Worm (Caenorhabditis elegans) whole organism, late embryonic: ENCODE results near the gene ace-1.

ENCODE experiments used
- C08G9.2 ChIP-seq: sonication (generic microtip); optimal IDR thresholded peaks from 2 replicates; lab custom pipeline; 2016; ENCODE audit warnings: mild to moderate bottlenecking, missing genetic modification characterization, moderate library complexity, missing compliant biosample characterization
- C38D4.7 ChIP-seq: fragments of 200-800 bp; sonication (Bioruptor generic); optimal IDR thresholded peaks from 2 replicates; lab custom pipeline; 2018; ENCODE audit warnings: mild to moderate bottlenecking, missing genetic modification characterization, moderate library complexity, missing compliant biosample characterization
- F13H6.1 ChIP-seq: sonication (generic microtip); optimal IDR thresholded peaks from 2 replicates; lab custom pipeline; 2016; ENCODE audit warnings: missing genetic modification characterization, missing compliant biosample characterization
- ahr-1 ChIP-seq: sonication (generic microtip); optimal IDR thresholded peaks from 2 replicates; lab custom pipeline; 2016; ENCODE audit warnings: missing genetic modification characterization, missing compliant biosample characterization
- ama-1 ChIP-seq: fragments of 150-350 bp; optimal IDR thresholded peaks from 2 replicates; lab custom pipeline; 2014
- ceh-18 ChIP-seq: sonication (generic microtip); optimal IDR thresholded peaks from 2 replicates; lab custom pipeline; 2016; ENCODE audit warnings: missing genetic modification characterization, missing compliant biosample characterization
- ceh-34 ChIP-seq: sonication (generic microtip); optimal IDR thresholded peaks from 2 replicates; lab custom pipeline; 2016; ENCODE audit warnings: mild to moderate bottlenecking, missing genetic modification characterization, missing compliant biosample characterization
- ceh-45 ChIP-seq: fragments of 200-800 bp; sonication (Bioruptor generic); IDR thresholded peaks from 2 replicates; pipeline ENCODE4 v1.3.6; 2022; ENCODE audit warnings: missing genetic modification reagents, missing genetic modification characterization, missing compliant biosample characterization
- ceh-9 ChIP-seq: sonication (generic microtip); optimal IDR thresholded peaks from 2 replicates; lab custom pipeline; 2016; ENCODE audit warnings: mild to moderate bottlenecking, missing genetic modification characterization, inconsistent platforms, missing compliant biosample characterization
- elt-4 ChIP-seq: sonication (generic microtip); optimal IDR thresholded peaks from 2 replicates; lab custom pipeline; 2016; ENCODE audit warnings: missing genetic modification characterization, missing compliant biosample characterization
- fax-1 ChIP-seq: sonication (generic microtip); optimal IDR thresholded peaks from 2 replicates; lab custom pipeline; 2016; ENCODE audit warnings: missing genotype, missing genetic modification characterization, missing compliant biosample characterization
- hlh-15 ChIP-seq: sonication (generic microtip); optimal IDR thresholded peaks from 2 replicates; lab custom pipeline; 2016; ENCODE audit warnings: missing genetic modification characterization, missing compliant biosample characterization
- hlh-6 ChIP-seq: sonication (generic microtip); optimal IDR thresholded peaks from 2 replicates; lab custom pipeline; 2016; ENCODE audit warnings: missing genotype, missing genetic modification characterization, missing compliant biosample characterization
- hlh-8 ChIP-seq: sonication (generic microtip); optimal IDR thresholded peaks from 2 replicates; lab custom pipeline; 2016; ENCODE audit warnings: missing genotype, missing genetic modification characterization, missing compliant biosample characterization
- lin-11 ChIP-seq: fragments of 200-800 bp; sonication (Bioruptor generic); optimal IDR thresholded peaks from 2 replicates; lab custom pipeline; 2018; ENCODE audit warnings: mild to moderate bottlenecking, missing genetic modification characterization, missing compliant biosample characterization
- nfya-1 ChIP-seq: sonication (generic microtip); optimal IDR thresholded peaks from 2 replicates; lab custom pipeline; 2017; ENCODE audit warnings: missing genetic modification characterization, mild to moderate bottlenecking, missing compliant biosample characterization, antibody characterized with exemption, moderate library complexity
- nhr-232 ChIP-seq: sonication (generic microtip); optimal IDR thresholded peaks from 2 replicates; lab custom pipeline; 2016; ENCODE audit warnings: missing genetic modification characterization, missing compliant biosample characterization
- odd-2 ChIP-seq: sonication (generic microtip); optimal IDR thresholded peaks from 2 replicates; lab custom pipeline; 2017; ENCODE audit warnings: antibody characterized with exemption, mild to moderate bottlenecking, missing genetic modification characterization, missing compliant biosample characterization
- pag-3 ChIP-seq: sonication (generic microtip); optimal IDR thresholded peaks from 2 replicates; lab custom pipeline; 2016; ENCODE audit warnings: missing compliant biosample characterization, missing genetic modification characterization, borderline replicate concordance
- pat-9 ChIP-seq: fragments of 200-800 bp; sonication (Bioruptor generic); optimal IDR thresholded peaks from 2 replicates; lab custom pipeline; 2018; ENCODE audit warnings: mild to moderate bottlenecking, missing genetic modification characterization, moderate library complexity, missing compliant biosample characterization
- pax-1 ChIP-seq: fragments of 150-350 bp; optimal IDR thresholded peaks from 2 replicates; lab custom pipeline; 2014; ENCODE audit warnings: missing biosample characterization, missing genetic modification characterization
- pha-2 ChIP-seq: sonication (generic microtip); optimal IDR thresholded peaks from 2 replicates; lab custom pipeline; 2017; ENCODE audit warnings: mild to moderate bottlenecking, missing genetic modification characterization, missing compliant biosample characterization
- pha-4 ChIP-seq: fragments of 150-350 bp; optimal IDR thresholded peaks from 2 replicates; lab custom pipeline; 2018; ENCODE audit warnings: missing biosample characterization, missing genetic modification reagents, missing genetic modification characterization
- pqm-1 ChIP-seq: sonication (generic microtip); optimal IDR thresholded peaks from 2 replicates; lab custom pipeline; 2016; ENCODE audit warnings: missing genetic modification characterization, missing compliant biosample characterization
- rnt-1 ChIP-seq: sonication (generic microtip); optimal IDR thresholded peaks from 2 replicates; lab custom pipeline; 2016; ENCODE audit warnings: missing genetic modification characterization, missing compliant biosample characterization
- sdc-2 ChIP-seq: sonication (generic microtip); optimal IDR thresholded peaks from 2 replicates; lab custom pipeline; 2016; ENCODE audit warnings: missing genotype, missing genetic modification characterization, missing compliant biosample characterization
- syd-9 ChIP-seq: sonication (generic microtip); optimal IDR thresholded peaks from 2 replicates; lab custom pipeline; 2016; ENCODE audit warnings: mild to moderate bottlenecking, missing genetic modification characterization, moderate library complexity, missing compliant biosample characterization
- tbx-2 ChIP-seq: sonication (generic microtip); optimal IDR thresholded peaks from 2 replicates; lab custom pipeline; 2016; ENCODE audit warnings: missing genetic modification characterization, missing compliant biosample characterization
- unc-55 ChIP-seq: sonication (generic microtip); optimal IDR thresholded peaks from 2 replicates; lab custom pipeline; 2017; ENCODE audit warnings: missing biosample characterization, missing genetic modification reagents, missing genetic modification characterization

Gene ace-1

DNA sequence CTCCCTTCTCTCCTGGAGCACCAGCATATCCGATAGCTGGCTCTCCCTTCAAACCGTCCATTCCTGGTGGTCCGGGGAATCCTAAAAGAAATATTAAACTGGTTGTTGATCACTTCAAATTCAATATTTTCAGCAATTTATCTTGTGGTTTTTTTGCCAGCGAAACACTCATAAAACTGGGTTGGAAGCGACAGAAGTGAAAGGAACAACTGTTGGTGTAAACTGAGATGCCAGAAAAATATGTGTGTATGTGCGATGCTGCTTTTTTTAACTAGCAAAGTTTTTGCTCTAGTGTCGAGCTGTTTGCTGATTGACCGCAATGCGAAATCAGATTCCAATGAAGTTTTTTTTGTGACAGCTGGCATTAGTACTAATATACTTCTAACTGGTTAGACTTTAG lies 20.1 kb downstream of the ace-1 start:
- TF ChIP-seq fax-1 (tag; lab: Kevin White, UChicago) (no peak), ama-1 (no peak)

DNA sequence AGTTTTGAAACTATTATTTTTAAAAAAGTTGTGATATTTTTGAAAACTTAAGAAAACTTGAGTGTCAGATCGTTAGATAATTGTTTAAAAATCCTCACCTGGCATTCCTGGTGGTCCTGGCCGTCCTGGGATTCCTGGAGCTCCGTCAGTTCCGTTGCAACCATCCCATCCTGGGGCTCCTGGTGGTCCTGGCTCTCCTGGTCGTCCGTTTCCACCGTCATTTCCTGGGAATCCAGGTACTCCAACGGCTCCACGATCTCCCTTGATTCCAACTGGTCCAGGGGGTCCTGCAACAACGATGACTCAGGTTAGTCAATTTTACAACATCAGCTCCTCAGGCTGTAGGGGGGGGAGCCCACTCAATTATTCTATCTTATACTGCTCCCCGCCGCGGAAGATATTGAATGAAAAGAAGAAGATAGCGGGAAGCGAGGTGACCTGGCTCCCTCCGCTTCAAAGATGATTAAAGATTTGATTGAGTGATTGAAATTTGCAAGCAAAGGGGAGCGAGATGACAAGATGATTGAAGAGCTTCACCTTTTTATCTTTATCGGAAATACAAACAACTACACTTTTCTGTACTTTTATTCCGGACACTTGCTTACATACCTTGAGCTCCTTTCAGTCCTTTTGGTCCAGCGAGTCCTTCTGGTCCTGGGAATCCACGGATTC lies 20.7 kb downstream of the ace-1 start:
- TF ChIP-seq pag-3 (tag; lab: Kevin White, UChicago) (no peak), hlh-8 (no peak), lin-11 (tag; lab: Kevin White, UChicago) (no peak), C38D4.7 (GFP tag; lab: Kevin White, UChicago) (no peak), unc-55 (peak; percentile 89)

DNA sequence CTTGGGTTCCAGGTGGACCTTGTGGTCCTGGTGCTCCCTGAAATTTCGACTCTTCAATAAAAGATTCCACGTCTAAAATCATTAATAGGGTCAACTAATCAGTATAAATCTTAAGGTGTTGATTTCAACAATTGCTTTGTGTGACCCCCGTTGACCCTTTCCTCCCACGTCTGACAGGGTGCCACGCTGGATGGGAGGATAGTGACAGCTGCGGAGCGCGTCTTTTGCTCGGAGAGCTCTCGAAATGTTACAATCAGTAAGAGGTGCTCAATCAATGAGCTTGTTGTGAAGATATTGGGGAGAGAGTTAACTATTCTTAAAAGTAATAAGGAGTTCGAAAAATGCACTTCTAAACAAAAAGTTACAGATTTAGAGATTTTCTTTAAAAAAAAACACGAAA lies 21.3 kb downstream of the ace-1 start:
- no peak for TF ChIP-seq pax-1 (tag; lab: Kevin White, UChicago)
- TF ChIP-seq, all 69 proteins: peak for 0

ce11 chrX:16389273-16389672 lies 22.2 kb downstream of the ace-1 start, which contains the start of gene let-2:
Gene let-2 (minus strand): TSS chrX:16389340.
- TF ChIP-seq rnt-1 (peak; percentile 52), pat-9 (tag; lab: Kevin White, UChicago) (peak; percentile 17), syd-9 (peak; percentile 36), elt-4 (tag; lab: Kevin White, UChicago) (no peak), C08G9.2 (tag; lab: Kevin White, UChicago) (no peak), hlh-6 (tag; lab: Kevin White, UChicago) (peak; percentile 4), sdc-2 (tag; lab: Kevin White, UChicago) (peak; percentile 20), ceh-34 (peak; percentile 12), ahr-1 (tag; lab: Kevin White, UChicago) (no peak), unc-55 (peak; percentile 21), ceh-9 (tag; lab: Kevin White, UChicago) (no peak), pqm-1 (tag; lab: Kevin White, UChicago) (no peak), ceh-18 (peak; percentile 52)

- peak; percentile 94 for TF ChIP-seq unc-55
- no peak for TF ChIP-seq ceh-18
These were observed 22.9 kb downstream of the ace-1 start for ce11 chrX:16389973-16390372.

ce11 chrX:16391110-16391509 lies 24.0 kb downstream of the ace-1 start:
- TF ChIP-seq ceh-45 (GFP tag; lab: Robert Waterston, UW) = no peak

- TF ChIP-seq syd-9 (peak; percentile 58), pha-4 (tag; lab: Kevin White, UChicago) (no peak), tbx-2 (tag; lab: Kevin White, UChicago) (peak; percentile 32), rnt-1 (peak; percentile 89), odd-2 (tag; lab: Kevin White, UChicago) (no peak), hlh-15 (tag; lab: Kevin White, UChicago) (no peak), nhr-232 (tag; lab: Kevin White, UChicago) (no peak), F13H6.1 (tag; lab: Kevin White, UChicago) (no peak), nfya-1 (tag; lab: Kevin White, UChicago) (peak; percentile 72), C38D4.7 (GFP tag; lab: Kevin White, UChicago) (no peak), ceh-34 (peak; percentile 46), unc-55 (peak; percentile 89), pat-9 (tag; lab: Kevin White, UChicago) (peak; percentile 55), pha-2 (tag; lab: Kevin White, UChicago) (no peak), ceh-18 (peak; percentile 88), C08G9.2 (tag; lab: Kevin White, UChicago) (peak; percentile 12)
These were observed 25.0 kb downstream of the ace-1 start for ce11 chrX:16392107-16392506.
